Worm (Caenorhabditis elegans) whole organism, late embryonic: ENCODE data around the gene cpg-19.

Experiments used
- C38D4.7 ChIP-seq: fragments of 200-800 bp; sonication (Bioruptor generic); optimal IDR thresholded peaks from 2 replicates; lab custom pipeline; 2018; ENCODE audit warnings: mild to moderate bottlenecking, missing genetic modification characterization, moderate library complexity, missing compliant biosample characterization
- K02D7.2 ChIP-seq: sonication (generic microtip); optimal IDR thresholded peaks from 2 replicates; lab custom pipeline; 2017; ENCODE audit warnings: mild to moderate bottlenecking, missing genetic modification characterization, missing compliant biosample characterization
- K09A11.1 ChIP-seq: sonication (generic microtip); optimal IDR thresholded peaks from 2 replicates; lab custom pipeline; 2017; ENCODE audit warnings: antibody characterized with exemption, mild to moderate bottlenecking, missing genetic modification characterization, missing compliant biosample characterization; ENCODE audit not compliant: insufficient read depth
- Y22D7AL.16 ChIP-seq: sonication (generic microtip); optimal IDR thresholded peaks from 2 replicates; lab custom pipeline; 2016; ENCODE audit warnings: missing genetic modification characterization, missing compliant biosample characterization
- ceh-14 ChIP-seq: sonication (generic microtip); optimal IDR thresholded peaks from 2 replicates; lab custom pipeline; 2016; ENCODE audit warnings: missing genotype, missing genetic modification characterization, missing compliant biosample characterization
- ceh-18 ChIP-seq: sonication (generic microtip); optimal IDR thresholded peaks from 2 replicates; lab custom pipeline; 2016; ENCODE audit warnings: missing genetic modification characterization, missing compliant biosample characterization
- ceh-19 ChIP-seq: fragments of 200-800 bp; sonication (Bioruptor generic); optimal IDR thresholded peaks from 2 replicates; lab custom pipeline; 2018; ENCODE audit warnings: mild to moderate bottlenecking, missing genetic modification characterization, missing compliant biosample characterization
- ceh-2 ChIP-seq: sonication (generic microtip); optimal IDR thresholded peaks from 2 replicates; lab custom pipeline; 2016; ENCODE audit warnings: missing genotype, missing genetic modification characterization, missing compliant biosample characterization
- ceh-24 ChIP-seq: sonication (generic microtip); optimal IDR thresholded peaks from 2 replicates; lab custom pipeline; 2016; ENCODE audit warnings: mild to moderate bottlenecking, missing genetic modification characterization, missing compliant biosample characterization
- ceh-31 ChIP-seq: sonication (generic microtip); optimal IDR thresholded peaks from 2 replicates; lab custom pipeline; 2016; ENCODE audit warnings: missing genetic modification characterization, missing compliant biosample characterization
- ceh-34 ChIP-seq: sonication (generic microtip); optimal IDR thresholded peaks from 2 replicates; lab custom pipeline; 2016; ENCODE audit warnings: mild to moderate bottlenecking, missing genetic modification characterization, missing compliant biosample characterization
- ceh-6 ChIP-seq: fragments of 200-800 bp; sonication (Bioruptor generic); optimal IDR thresholded peaks from 2 replicates; lab custom pipeline; 2018; ENCODE audit warnings: mild to moderate bottlenecking, missing genetic modification characterization, missing compliant biosample characterization
- ceh-9 ChIP-seq: sonication (generic microtip); optimal IDR thresholded peaks from 2 replicates; lab custom pipeline; 2016; ENCODE audit warnings: mild to moderate bottlenecking, missing genetic modification characterization, inconsistent platforms, missing compliant biosample characterization
- che-1 ChIP-seq: sonication (generic microtip); optimal IDR thresholded peaks from 2 replicates; lab custom pipeline; 2016; ENCODE audit warnings: mild to moderate bottlenecking, missing genetic modification characterization, missing compliant biosample characterization
- dmd-4 ChIP-seq: sonication (generic microtip); optimal IDR thresholded peaks from 2 replicates; lab custom pipeline; 2016; ENCODE audit warnings: borderline replicate concordance, missing genetic modification characterization, missing compliant biosample characterization
- dve-1 ChIP-seq: sonication (generic microtip); optimal IDR thresholded peaks from 2 replicates; lab custom pipeline; 2017; ENCODE audit warnings: antibody characterized with exemption, mild to moderate bottlenecking, missing genetic modification characterization, missing compliant biosample characterization
- elt-2 ChIP-seq: sonication (generic microtip); optimal IDR thresholded peaks from 2 replicates; lab custom pipeline; 2016; ENCODE audit warnings: missing genetic modification reagents, missing genetic modification characterization, missing compliant biosample characterization
- fax-1 ChIP-seq: sonication (generic microtip); optimal IDR thresholded peaks from 2 replicates; lab custom pipeline; 2016; ENCODE audit warnings: missing genotype, missing genetic modification characterization, missing compliant biosample characterization
- fkh-10 ChIP-seq: fragments of 150-350 bp; optimal IDR thresholded peaks from 2 replicates; lab custom pipeline; 2014; ENCODE audit warnings: missing biosample characterization, missing genetic modification reagents, missing genetic modification characterization
- fkh-6 ChIP-seq: sonication (generic microtip); optimal IDR thresholded peaks from 2 replicates; lab custom pipeline; 2016; ENCODE audit warnings: missing genetic modification characterization, missing compliant biosample characterization
- gmeb-2 ChIP-seq: sonication (generic microtip); optimal IDR thresholded peaks from 2 replicates; lab custom pipeline; 2016; ENCODE audit warnings: missing genetic modification characterization, inconsistent platforms, missing compliant biosample characterization
- hlh-30 ChIP-seq: sonication (generic microtip); optimal IDR thresholded peaks from 2 replicates; lab custom pipeline; 2017; ENCODE audit warnings: antibody characterized with exemption, missing genetic modification characterization, missing compliant biosample characterization; ENCODE audit not compliant: insufficient read depth
- hlh-6 ChIP-seq: sonication (generic microtip); optimal IDR thresholded peaks from 2 replicates; lab custom pipeline; 2016; ENCODE audit warnings: missing genotype, missing genetic modification characterization, missing compliant biosample characterization
- hlh-8 ChIP-seq: sonication (generic microtip); optimal IDR thresholded peaks from 2 replicates; lab custom pipeline; 2016; ENCODE audit warnings: missing genotype, missing genetic modification characterization, missing compliant biosample characterization
- lim-6 ChIP-seq: sonication (generic microtip); optimal IDR thresholded peaks from 2 replicates; lab custom pipeline; 2016; ENCODE audit warnings: missing genetic modification characterization, missing compliant biosample characterization
- madf-2 ChIP-seq: sonication (generic microtip); optimal IDR thresholded peaks from 2 replicates; lab custom pipeline; 2017; ENCODE audit warnings: missing genetic modification characterization, missing compliant biosample characterization
- mec-3 ChIP-seq: sonication (generic microtip); optimal IDR thresholded peaks from 2 replicates; lab custom pipeline; 2016; ENCODE audit warnings: borderline replicate concordance, missing genetic modification characterization, missing compliant biosample characterization
- nfya-1 ChIP-seq: sonication (generic microtip); optimal IDR thresholded peaks from 2 replicates; lab custom pipeline; 2017; ENCODE audit warnings: missing genetic modification characterization, mild to moderate bottlenecking, missing compliant biosample characterization, antibody characterized with exemption, moderate library complexity
- nhr-11 ChIP-seq: fragments of 150-350 bp; optimal IDR thresholded peaks from 2 replicates; lab custom pipeline; 2014; ENCODE audit warnings: missing biosample characterization, missing genetic modification characterization
- nhr-232 ChIP-seq: sonication (generic microtip); optimal IDR thresholded peaks from 2 replicates; lab custom pipeline; 2016; ENCODE audit warnings: missing genetic modification characterization, missing compliant biosample characterization
- odd-2 ChIP-seq: sonication (generic microtip); optimal IDR thresholded peaks from 2 replicates; lab custom pipeline; 2017; ENCODE audit warnings: antibody characterized with exemption, mild to moderate bottlenecking, missing genetic modification characterization, missing compliant biosample characterization
- pat-9 ChIP-seq: fragments of 200-800 bp; sonication (Bioruptor generic); optimal IDR thresholded peaks from 2 replicates; lab custom pipeline; 2018; ENCODE audit warnings: mild to moderate bottlenecking, missing genetic modification characterization, moderate library complexity, missing compliant biosample characterization
- pha-2 ChIP-seq: sonication (generic microtip); optimal IDR thresholded peaks from 2 replicates; lab custom pipeline; 2017; ENCODE audit warnings: mild to moderate bottlenecking, missing genetic modification characterization, missing compliant biosample characterization
- pha-4 ChIP-seq: fragments of 150-350 bp; optimal IDR thresholded peaks from 2 replicates; lab custom pipeline; 2018; ENCODE audit warnings: missing biosample characterization, missing genetic modification reagents, missing genetic modification characterization
- ref-2 ChIP-seq: sonication (generic microtip); optimal IDR thresholded peaks from 2 replicates; lab custom pipeline; 2016; ENCODE audit warnings: missing genetic modification characterization, missing compliant biosample characterization
- sdc-2 ChIP-seq: sonication (generic microtip); optimal IDR thresholded peaks from 2 replicates; lab custom pipeline; 2016; ENCODE audit warnings: missing genotype, missing genetic modification characterization, missing compliant biosample characterization
- sox-2 ChIP-seq: fragments of 200-800 bp; sonication (Bioruptor generic); IDR thresholded peaks from 2 replicates; pipeline ENCODE4 v1.3.6; 2022; ENCODE audit warnings: missing genetic modification reagents, missing genetic modification characterization, missing compliant biosample characterization
- sox-4 ChIP-seq: sonication (generic microtip); optimal IDR thresholded peaks from 2 replicates; lab custom pipeline; 2017; ENCODE audit warnings: mild to moderate bottlenecking, missing genetic modification characterization, inconsistent platforms, missing compliant biosample characterization
- tbx-2 ChIP-seq: sonication (generic microtip); optimal IDR thresholded peaks from 2 replicates; lab custom pipeline; 2016; ENCODE audit warnings: missing genetic modification characterization, missing compliant biosample characterization
- tbx-7 ChIP-seq: sonication (generic microtip); optimal IDR thresholded peaks from 2 replicates; lab custom pipeline; 2016; ENCODE audit warnings: missing genotype, missing genetic modification characterization, missing compliant biosample characterization
- unc-3 ChIP-seq, 2 experiments: fragments of 200-800 bp in 1 of 2; sonication (Bioruptor generic) in 1 of 2; sonication (generic microtip) in 1 of 2; conservative IDR thresholded peaks in 1 of 2; optimal IDR thresholded peaks in 1 of 2; 2 replicates each; pipeline versions ENCODE4 v1.3.6 to Lab custom; 2016 to 2022; ENCODE audit warnings: missing compliant biosample characterization in 2 of 2, missing genetic modification characterization in 2 of 2, missing genetic modification reagents in 1 of 2
- unc-42 ChIP-seq: sonication (generic microtip); optimal IDR thresholded peaks from 2 replicates; lab custom pipeline; 2016; ENCODE audit warnings: missing genotype, missing genetic modification characterization, missing compliant biosample characterization
- unc-86 ChIP-seq: sonication (generic microtip); optimal IDR thresholded peaks from 2 replicates; lab custom pipeline; 2016; ENCODE audit warnings: missing genetic modification characterization, missing compliant biosample characterization
- zip-5 ChIP-seq: sonication (generic microtip); optimal IDR thresholded peaks from 2 replicates; lab custom pipeline; 2016; ENCODE audit warnings: missing genetic modification characterization, missing compliant biosample characterization
- ztf-16 ChIP-seq: sonication (generic microtip); optimal IDR thresholded peaks from 2 replicates; lab custom pipeline; 2017; ENCODE audit warnings: missing genetic modification characterization, missing compliant biosample characterization

cpg-19 gene

DNA sequence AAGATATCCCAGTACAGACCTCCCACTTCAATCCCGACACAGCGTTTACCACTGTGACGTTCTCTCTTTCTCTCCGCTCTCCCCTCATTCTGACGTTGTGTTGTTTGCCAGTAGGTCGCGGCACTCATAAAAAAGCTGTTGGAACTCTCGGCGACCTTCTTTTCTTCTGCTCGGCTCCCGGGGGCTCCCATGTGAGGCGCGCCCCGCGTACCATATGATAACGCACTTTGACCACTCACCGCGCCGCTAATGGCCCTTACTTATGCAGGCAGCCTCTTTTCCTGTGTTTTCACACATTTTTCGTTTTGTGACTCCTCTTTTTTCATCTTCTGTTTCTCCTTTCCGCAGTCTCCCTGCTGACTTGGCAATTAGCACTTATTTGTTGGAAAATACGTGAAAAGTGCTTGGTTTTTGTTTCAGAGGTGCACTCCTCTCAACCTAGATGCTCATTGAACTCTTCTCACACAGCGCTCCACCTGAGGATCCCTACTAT, 42.3 kb upstream of the cpg-19 start, which contains the start of gene ser-1:
TSS of gene ser-1 (plus strand) at position 443 of the 493 bp plus-strand sequence.
- TF ChIP-seq fax-1 (tag; lab: Kevin White, UChicago) (no peak), ceh-18 (tag; lab: Kevin White, UChicago) (peak; percentile 9), mec-3 (tag; lab: Kevin White, UChicago) (peak; percentile 17)

ce11 chrX:16588102-16588501, 33.5 kb upstream of the cpg-19 start:
- no peak for TF ChIP-seq pat-9 (tag; lab: Kevin White, UChicago)
- TF ChIP-seq ceh-24 (tag; lab: Kevin White, UChicago), result no peak
- TF ChIP-seq unc-42 (tag; lab: Kevin White, UChicago), result no peak
- TF ChIP-seq K09A11.1, result no peak
- no peak for TF ChIP-seq fax-1 (tag; lab: Kevin White, UChicago)
- TF ChIP-seq lim-6 (tag; lab: Kevin White, UChicago), result no peak

ce11 chrX:16590230-16590629, 31.4 kb upstream of the cpg-19 start:
- TF ChIP-seq elt-2 (tag; lab: Kevin White, UChicago), result no peak
- no peak for TF ChIP-seq ceh-34 (tag; lab: Kevin White, UChicago)
- TF ChIP-seq ceh-2 (tag; lab: Kevin White, UChicago), result no peak
- TF ChIP-seq ceh-9 (tag; lab: Kevin White, UChicago), result no peak
- no peak for TF ChIP-seq fkh-10 (GFP tag; lab: Kevin White, UChicago)

DNA sequence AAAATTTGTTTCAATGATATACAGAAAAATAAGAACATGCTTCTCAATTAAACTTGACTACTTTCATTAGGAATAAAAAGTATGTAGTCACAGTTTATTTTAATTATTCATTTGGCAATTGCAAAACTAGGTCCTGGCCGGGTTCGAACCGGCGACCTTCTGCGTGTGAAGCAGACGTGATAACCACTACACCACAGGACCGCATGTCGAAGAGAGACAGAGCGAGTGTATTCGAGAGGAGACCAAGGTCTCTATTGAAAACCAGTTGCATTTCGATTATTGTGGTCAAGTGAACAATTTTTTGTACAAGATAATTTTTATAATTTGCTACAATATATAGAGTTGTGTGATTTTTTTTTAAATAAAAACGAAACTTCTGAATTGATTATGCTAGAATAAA, 30.8 kb upstream of the cpg-19 start:
- TF ChIP-seq ceh-19 (GFP tag; lab: Kevin White, UChicago) (peak; percentile 60), ztf-16 (peak; percentile 48), unc-86 (tag; lab: Kevin White, UChicago) (peak; percentile 40), pha-4 (tag; lab: Kevin White, UChicago) (no peak), unc-3 (GFP tag; conservative IDR thresholded peaks at IDR 0.05; lab: Robert Waterston, UW) (peak; percentile 63), unc-3 (tag; optimal IDR thresholded peaks at IDR 0.05; lab: Kevin White, UChicago) (no peak), nfya-1 (peak; percentile 38), gmeb-2 (peak; percentile 48), ceh-14 (tag; lab: Kevin White, UChicago) (peak; percentile 43), ceh-31 (tag; lab: Kevin White, UChicago) (peak; percentile 37), hlh-8 (tag; lab: Kevin White, UChicago) (no peak), dve-1 (tag; lab: Kevin White, UChicago) (peak; percentile 36), dmd-4 (tag; lab: Kevin White, UChicago) (peak; percentile 23), tbx-7 (tag; lab: Kevin White, UChicago) (no peak), zip-5 (tag; lab: Kevin White, UChicago) (peak; percentile 16), che-1 (tag; lab: Kevin White, UChicago) (peak; percentile 69), pat-9 (tag; lab: Kevin White, UChicago) (peak; percentile 58), nhr-11 (tag; lab: Kevin White, UChicago) (no peak), nhr-232 (tag; lab: Kevin White, UChicago) (peak; percentile 41), hlh-30 (tag; lab: Kevin White, UChicago) (no peak), fkh-6 (tag; lab: Kevin White, UChicago) (peak; percentile 49), pha-2 (tag; lab: Kevin White, UChicago) (no peak), madf-2 (peak; percentile 24), ref-2 (tag; lab: Kevin White, UChicago) (peak; percentile 63), sdc-2 (tag; lab: Kevin White, UChicago) (peak; percentile 80), K09A11.1 (peak; percentile 20), Y22D7AL.16 (tag; lab: Kevin White, UChicago) (peak; percentile 54), lim-6 (tag; lab: Kevin White, UChicago) (no peak), sox-2 (GFP tag; lab: Robert Waterston, UW) (peak; percentile 9; the same call in 1 of the 2 replicates), fkh-10 (GFP tag; lab: Kevin White, UChicago) (no peak), C38D4.7 (peak; percentile 37), odd-2 (tag; lab: Kevin White, UChicago) (peak; percentile 19), ceh-6 (GFP tag; lab: Kevin White, UChicago) (peak; percentile 68), hlh-6 (tag; lab: Kevin White, UChicago) (peak; percentile 41), tbx-2 (peak; percentile 41), sox-4 (peak; percentile 28), K02D7.2 (tag; lab: Kevin White, UChicago) (peak; percentile 22)
